Worm (Caenorhabditis elegans): ENCODE data around the gene E04F6.15.

Gene E04F6.15

DNA sequence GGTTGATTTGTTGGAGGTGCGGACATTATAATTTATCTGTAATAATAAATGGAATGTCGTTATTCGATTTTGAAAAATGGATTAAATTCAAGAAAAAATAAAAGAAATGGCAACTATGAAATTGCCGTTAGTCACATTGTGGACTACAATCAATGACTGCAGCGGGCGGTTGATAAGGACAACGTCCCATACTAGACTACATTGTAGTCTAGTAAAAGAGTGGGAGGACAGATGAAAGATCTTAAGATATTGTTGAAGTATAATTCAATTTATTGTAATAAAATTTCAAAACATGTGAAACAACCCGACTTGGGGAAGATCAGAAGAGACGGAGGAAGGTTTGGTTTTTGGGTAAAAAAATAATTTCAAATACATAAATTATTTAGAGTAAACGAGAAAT, 41.9 kb upstream of the E04F6.15 start, which contains the start of the genes prx-13 and ada-2:
Gene prx-13 (minus strand): TSS at position 38 of the 400 bp plus-strand sequence.
Gene ada-2 (plus strand): TSS at position 282 of the 400 bp plus-strand sequence.
- TF ChIP-seq ZK546.5 (tag; optimal IDR thresholded peaks at IDR 0.05): no peak
- no peak for TF ChIP-seq lin-39 (tag; optimal IDR thresholded peaks at IDR 0.05)
- TF ChIP-seq fos-1 (tag; optimal IDR thresholded peaks at IDR 0.05): peak; percentile 79
- no peak for TF ChIP-seq ztf-4 (tag; optimal IDR thresholded peaks at IDR 0.05)
- TF ChIP-seq mab-5 (tag; optimal IDR thresholded peaks at IDR 0.05): no peak
- TF ChIP-seq unc-62 (GFP tag; optimal IDR thresholded peaks at IDR 0.05): no peak
- TF ChIP-seq ceh-82 (tag; optimal IDR thresholded peaks at IDR 0.05): no peak
- no peak for TF ChIP-seq nhr-21 (tag; optimal IDR thresholded peaks at IDR 0.05)
- TF ChIP-seq sma-9 (GFP tag; optimal IDR thresholded peaks at IDR 0.05): peak; percentile 8
- TF ChIP-seq sma-9 (tag; optimal IDR thresholded peaks at IDR 0.05): no peak
- TF ChIP-seq sem-4 (tag; optimal IDR thresholded peaks at IDR 0.05): no peak
- TF ChIP-seq mbf-1 (tag; optimal IDR thresholded peaks at IDR 0.05): no peak
- TF ChIP-seq aly-2 (tag; optimal IDR thresholded peaks at IDR 0.05): no peak
- no peak for TF ChIP-seq zag-1 (tag; optimal IDR thresholded peaks at IDR 0.05)
- peak; percentile 6 for TF ChIP-seq sma-3 (GFP tag; optimal IDR thresholded peaks at IDR 0.05)

- no peak for TF ChIP-seq ztf-1 (GFP tag; conservative IDR thresholded peaks at IDR 0.05)
- no peak for TF ChIP-seq lin-39 (tag; optimal IDR thresholded peaks at IDR 0.05)
Observed at ce11 chrII:7245576-7245975, 35.5 kb upstream of the E04F6.15 start, which contains the start of gene skpo-3. skpo-3 (plus strand) TSS chrII:7245876.

ce11 chrII:7242754-7243153, 32.7 kb upstream of the E04F6.15 start:
- TF ChIP-seq ceh-16 (tag; optimal IDR thresholded peaks at IDR 0.05) (no peak), aly-2 (tag; optimal IDR thresholded peaks at IDR 0.05) (no peak), Y55F3AM.14 (GFP tag; optimal IDR thresholded peaks at IDR 0.05) (no peak), sma-3 (GFP tag; optimal IDR thresholded peaks at IDR 0.05) (peak; percentile 28), lin-13 (GFP tag; optimal IDR thresholded peaks at IDR 0.05) (no peak), mdl-1 (tag; optimal IDR thresholded peaks at IDR 0.05) (no peak), ama-1 (optimal IDR thresholded peaks at IDR 0.05) (no peak), blmp-1 (tag; optimal IDR thresholded peaks at IDR 0.05; ENCODE audit: insufficient read depth) (peak; percentile 79), dmd-4 (tag; optimal IDR thresholded peaks at IDR 0.05) (no peak), crh-2 (tag; optimal IDR thresholded peaks at IDR 0.05) (no peak)

ce11 chrII:7239705-7240104, 29.6 kb upstream of the E04F6.15 start:
- no peak for TF ChIP-seq egl-27 (tag; optimal IDR thresholded peaks at IDR 0.05)
- TF ChIP-seq nhr-25 (tag; optimal IDR thresholded peaks at IDR 0.05): peak; percentile 15

DNA sequence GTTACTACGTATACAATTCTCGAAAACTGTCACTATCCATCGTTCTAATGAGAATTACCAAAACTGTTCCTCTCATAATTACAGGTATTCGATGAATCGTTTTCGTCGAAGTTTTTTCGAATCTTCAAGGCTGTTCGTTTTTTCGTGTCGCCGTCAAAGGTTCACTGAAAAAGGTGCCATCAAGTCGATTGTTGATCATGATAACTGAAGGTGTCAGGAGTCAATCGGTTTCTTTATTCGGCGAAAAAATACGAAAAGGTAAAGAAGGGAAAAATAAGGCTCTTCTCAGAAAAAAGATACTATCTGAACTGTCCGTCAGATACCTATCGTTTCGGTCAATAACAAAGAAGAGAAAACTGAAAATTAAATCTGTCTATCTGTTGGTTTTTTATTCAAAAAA, 28.7 kb upstream of the E04F6.15 start:
- TF ChIP-seq sma-3 (GFP tag; optimal IDR thresholded peaks at IDR 0.05) (no peak), ceh-16 (tag; optimal IDR thresholded peaks at IDR 0.05) (peak; percentile 67), zag-1 (tag; optimal IDR thresholded peaks at IDR 0.05) (no peak), Y55F3AM.14 (GFP tag; optimal IDR thresholded peaks at IDR 0.05) (no peak), elt-1 (tag; optimal IDR thresholded peaks at IDR 0.05) (no peak)

DNA sequence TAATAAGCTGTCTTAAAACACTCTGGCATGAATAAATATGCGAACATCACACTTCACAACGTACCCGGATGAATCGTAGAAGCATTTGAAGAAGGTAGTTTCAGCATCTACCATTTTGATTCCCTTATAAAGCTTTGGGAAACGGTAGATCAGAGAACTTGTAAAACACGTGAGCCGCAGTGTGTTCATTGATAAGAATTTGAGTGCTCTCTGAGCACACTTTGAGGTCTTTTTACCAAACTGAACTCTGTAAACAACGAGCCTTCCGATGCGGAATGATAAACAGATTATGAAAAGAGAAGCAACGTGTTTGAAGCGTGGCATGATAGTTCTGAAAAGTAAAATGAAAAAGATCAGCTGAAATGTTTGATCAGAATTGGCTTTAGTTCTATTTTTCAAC, 28.2 kb upstream of the E04F6.15 start, which contains the start of gene aqp-1:
Gene aqp-1 (minus strand): TSS at position 102 of the 400 bp plus-strand sequence.
- no peak for TF ChIP-seq unc-39 (tag; optimal IDR thresholded peaks at IDR 0.05)
- TF ChIP-seq elt-3 (tag; optimal IDR thresholded peaks at IDR 0.05): no peak
- peak in 1 of 2 experiments; percentile 17 for TF ChIP-seq mdl-1 (tag; optimal IDR thresholded peaks at IDR 0.05)
- TF ChIP-seq nhr-77 (tag; optimal IDR thresholded peaks at IDR 0.05): no peak
- peak; percentile 21 for TF ChIP-seq sma-3 (GFP tag; optimal IDR thresholded peaks at IDR 0.05)
- TF ChIP-seq sma-9 (GFP tag; optimal IDR thresholded peaks at IDR 0.05): peak; percentile 78
- TF ChIP-seq sma-9 (tag; optimal IDR thresholded peaks at IDR 0.05): no peak
- TF ChIP-seq crh-2 (tag; optimal IDR thresholded peaks at IDR 0.05): peak; percentile 68
- no peak for TF ChIP-seq lin-39 (tag; optimal IDR thresholded peaks at IDR 0.05)
- no peak for TF ChIP-seq gmeb-1 (tag; optimal IDR thresholded peaks at IDR 0.05)
- peak; percentile 40 for TF ChIP-seq fos-1 (tag; optimal IDR thresholded peaks at IDR 0.05)
- no peak for TF ChIP-seq nhr-25 (tag; optimal IDR thresholded peaks at IDR 0.05)
- TF ChIP-seq nhr-10 (tag; optimal IDR thresholded peaks at IDR 0.05): no peak
- TF ChIP-seq F13H6.1 (tag; optimal IDR thresholded peaks at IDR 0.05): peak; percentile 24

Data from whole organism, L2 larva.